Worm (Caenorhabditis elegans) whole organism, young adult: ENCODE measurements around the gene K05F1.10.

ENCODE experiments used
- ZK185.1 ChIP-seq: sonication (generic microtip); optimal IDR thresholded peaks from 2 replicates; lab custom pipeline; 2016; ENCODE audit warnings: mild to moderate bottlenecking, missing genetic modification characterization, missing compliant biosample characterization; ENCODE audit not compliant: poor library complexity, severe bottlenecking
- dpl-1 ChIP-seq: fragments of 150-350 bp; optimal IDR thresholded peaks from 2 replicates; lab custom pipeline; 2014; ENCODE audit warnings: missing biosample characterization, missing genetic modification reagents, missing genetic modification characterization
- efl-1 ChIP-seq: fragments of 150-350 bp; optimal IDR thresholded peaks from 2 replicates; lab custom pipeline; 2014; ENCODE audit warnings: missing biosample characterization, missing genetic modification reagents, missing genetic modification characterization
- unc-62 ChIP-seq: fragments of 150-350 bp; optimal IDR thresholded peaks from 2 replicates; lab custom pipeline; 2014; ENCODE audit warnings: missing biosample characterization, missing genetic modification reagents, missing genetic modification characterization

ce11 chrII:5838453-5838852, 33.2 kb upstream of the K05F1.10 start, which contains the start of gene ZK1248.15:
- TF ChIP-seq ZK185.1 (tag; lab: Kevin White, UChicago) (no peak), unc-62 (no peak), dpl-1 (GFP tag; lab: Kevin White, UChicago) (no peak), efl-1 (no peak)
